Worm (Caenorhabditis elegans) whole organism, L3 larva: ENCODE measurements around the gene C27H5.6.

ENCODE experiments used
- R02D3.7 ChIP-seq: fragments of 150-350 bp; optimal IDR thresholded peaks from 2 replicates; lab custom pipeline; 2014; ENCODE audit warnings: missing biosample characterization, missing genetic modification characterization
- ZK546.5 ChIP-seq: sonication (generic microtip); optimal IDR thresholded peaks from 2 replicates; lab custom pipeline; 2017; ENCODE audit warnings: missing biosample characterization, missing genetic modification characterization
- ama-1 ChIP-seq: fragments of 150-350 bp; optimal IDR thresholded peaks from 2 replicates; lab custom pipeline; 2018
- ceh-16 ChIP-seq: sonication (generic microtip); optimal IDR thresholded peaks from 2 replicates; lab custom pipeline; 2017; ENCODE audit warnings: missing biosample characterization, missing genetic modification characterization
- egl-5 ChIP-seq: fragments of 150-350 bp; optimal IDR thresholded peaks from 2 replicates; lab custom pipeline; 2017; ENCODE audit warnings: missing biosample characterization, missing genetic modification reagents, missing genetic modification characterization, inconsistent platforms
- elt-1 ChIP-seq: fragments of 150-350 bp; optimal IDR thresholded peaks from 2 replicates; lab custom pipeline; 2014; ENCODE audit warnings: missing biosample characterization, missing genetic modification characterization
- elt-3 ChIP-seq, 3 experiments: fragments of 150-350 bp in 1 of 3; sonication (generic microtip) in 2 of 3; optimal IDR thresholded peaks; 2 replicates in 2 of 3; 4 replicates in 1 of 3; lab custom pipeline; 2014 to 2017; ENCODE audit warnings: missing biosample characterization in 3 of 3, missing genetic modification characterization in 3 of 3
- fkh-10 ChIP-seq: sonication (generic microtip); optimal IDR thresholded peaks from 2 replicates; lab custom pipeline; 2017; ENCODE audit warnings: missing biosample characterization, missing genetic modification reagents, missing genetic modification characterization
- fkh-2 ChIP-seq: fragments of 150-350 bp; optimal IDR thresholded peaks from 2 replicates; lab custom pipeline; 2014; ENCODE audit warnings: missing biosample characterization, missing genetic modification reagents, missing genetic modification characterization
- fos-1 ChIP-seq: fragments of 150-350 bp; optimal IDR thresholded peaks from 2 replicates; lab custom pipeline; 2014; ENCODE audit warnings: missing biosample characterization, missing genetic modification characterization
- jun-1 ChIP-seq: fragments of 150-350 bp; optimal IDR thresholded peaks from 2 replicates; lab custom pipeline; 2014; ENCODE audit warnings: missing biosample characterization, missing genetic modification reagents, missing genetic modification characterization
- lin-15B ChIP-seq: fragments of 150-350 bp; optimal IDR thresholded peaks from 2 replicates; lab custom pipeline; 2014; ENCODE audit warnings: missing biosample characterization, missing genetic modification characterization
- lin-39 ChIP-seq: fragments of 150-350 bp; optimal IDR thresholded peaks from 2 replicates; lab custom pipeline; 2018; ENCODE audit warnings: missing biosample characterization, missing genetic modification reagents, missing genetic modification characterization
- lsy-12 ChIP-seq: sonication (generic microtip); optimal IDR thresholded peaks from 2 replicates; lab custom pipeline; 2016; ENCODE audit warnings: mild to moderate bottlenecking, missing genetic modification characterization, missing compliant biosample characterization
- mdl-1 ChIP-seq: fragments of 150-350 bp; optimal IDR thresholded peaks from 2 replicates; lab custom pipeline; 2014; ENCODE audit warnings: missing biosample characterization, missing genetic modification characterization
- mml-1 ChIP-seq: fragments of 150-350 bp; sonication (generic microtip); optimal IDR thresholded peaks from 3 replicates; lab custom pipeline; 2014; ENCODE audit warnings: missing biosample characterization, missing genetic modification characterization
- nhr-11 ChIP-seq: fragments of 150-350 bp; optimal IDR thresholded peaks from 2 replicates; lab custom pipeline; 2014; ENCODE audit warnings: missing biosample characterization, missing genetic modification characterization
- nhr-12 ChIP-seq: fragments of 150-350 bp; optimal IDR thresholded peaks from 2 replicates; lab custom pipeline; 2014; ENCODE audit warnings: missing biosample characterization, missing genetic modification characterization
- nhr-23 ChIP-seq: fragments of 150-350 bp; optimal IDR thresholded peaks from 2 replicates; lab custom pipeline; 2014; ENCODE audit warnings: missing biosample characterization, missing genetic modification reagents, missing genetic modification characterization
- nhr-237 ChIP-seq: fragments of 150-350 bp; optimal IDR thresholded peaks from 2 replicates; lab custom pipeline; 2014; ENCODE audit warnings: missing biosample characterization, missing genetic modification characterization
- nhr-43 ChIP-seq: sonication (generic microtip); optimal IDR thresholded peaks from 2 replicates; lab custom pipeline; 2016; ENCODE audit warnings: mild to moderate bottlenecking, missing genetic modification characterization, missing compliant biosample characterization; ENCODE audit not compliant: poor library complexity, severe bottlenecking
- nhr-67 ChIP-seq: fragments of 150-350 bp; optimal IDR thresholded peaks from 2 replicates; lab custom pipeline; 2014; ENCODE audit warnings: missing biosample characterization, missing genetic modification characterization
- nhr-76 ChIP-seq: fragments of 150-350 bp; sonication (generic microtip); optimal IDR thresholded peaks from 5 replicates; lab custom pipeline; 2014; ENCODE audit warnings: missing biosample characterization, missing genetic modification characterization
- nhr-77 ChIP-seq: fragments of 150-350 bp; optimal IDR thresholded peaks from 2 replicates; lab custom pipeline; 2014; ENCODE audit warnings: missing biosample characterization, missing genetic modification characterization
- pha-4 ChIP-seq: fragments of 150-350 bp; optimal IDR thresholded peaks from 2 replicates; lab custom pipeline; 2014; ENCODE audit warnings: missing biosample characterization, missing genetic modification reagents, missing genetic modification characterization
- pqm-1 ChIP-seq: fragments of 150-350 bp; optimal IDR thresholded peaks from 2 replicates; lab custom pipeline; 2017; ENCODE audit warnings: missing biosample characterization, missing genetic modification characterization, inconsistent platforms
- sea-2 ChIP-seq: fragments of 150-350 bp; sonication (generic microtip); optimal IDR thresholded peaks from 4 replicates; lab custom pipeline; 2014; ENCODE audit warnings: missing biosample characterization, missing genetic modification reagents, missing genetic modification characterization
- skn-1 ChIP-seq: fragments of 150-350 bp; optimal IDR thresholded peaks from 2 replicates; lab custom pipeline; 2014; ENCODE audit warnings: missing biosample characterization, missing genetic modification characterization
- snpc-4 ChIP-seq: fragments of 150-350 bp; optimal IDR thresholded peaks from 2 replicates; lab custom pipeline; 2014; ENCODE audit warnings: missing biosample characterization, missing genetic modification characterization
- unc-39 ChIP-seq: sonication (generic microtip); optimal IDR thresholded peaks from 4 replicates; lab custom pipeline; 2017; ENCODE audit warnings: missing biosample characterization, missing genetic modification characterization
- unc-62 ChIP-seq: fragments of 150-350 bp; sonication (generic microtip); optimal IDR thresholded peaks from 4 replicates; lab custom pipeline; 2014; ENCODE audit warnings: missing biosample characterization, missing genetic modification reagents, missing genetic modification characterization
- zag-1 ChIP-seq: fragments of 150-350 bp; optimal IDR thresholded peaks from 2 replicates; lab custom pipeline; 2014; ENCODE audit warnings: missing biosample characterization, missing genetic modification characterization

The C27H5.6 gene

ce11 chrII:7225864-7226522 lies 39.0 kb upstream of the C27H5.6 start, which contains the start of gene clh-3:
Gene clh-3 (minus strand): TSS chrII:7225914.
- TF ChIP-seq sea-2 (GFP tag; lab: Kevin White, UChicago) (no peak), R02D3.7 (no peak), skn-1 (tag; lab: Kevin White, UChicago) (no peak), nhr-12 (tag; lab: Kevin White, UChicago) (no peak), mml-1 (tag; lab: Kevin White, UChicago) (no peak), jun-1 (tag; lab: Kevin White, UChicago) (no peak), pha-4 (no peak), unc-39 (tag; lab: Kevin White, UChicago) (no peak), fkh-2 (tag; lab: Kevin White, UChicago) (no peak), mdl-1 (tag; lab: Kevin White, UChicago) (no peak), ceh-16 (tag; lab: Kevin White, UChicago) (no peak), fkh-10 (no peak), unc-62 (GFP tag; lab: Kevin White, UChicago) (no peak), snpc-4 (no peak), nhr-76 (tag; lab: Kevin White, UChicago) (no peak), zag-1 (tag; lab: Kevin White, UChicago) (no peak), nhr-67 (tag; lab: Kevin White, UChicago) (no peak), lin-15B (tag; lab: Kevin White, UChicago) (no peak)
- TF ChIP-seq, all 47 proteins: peak for 0

- TF ChIP-seq ZK546.5 (no peak), pqm-1 (tag; lab: Kevin White, UChicago) (no peak), fkh-2 (tag; lab: Kevin White, UChicago) (no peak), nhr-11 (tag; lab: Kevin White, UChicago) (no peak), sea-2 (GFP tag; lab: Kevin White, UChicago) (no peak), zag-1 (tag; lab: Kevin White, UChicago) (no peak), nhr-237 (tag; lab: Kevin White, UChicago) (no peak), nhr-43 (tag; lab: Kevin White, UChicago) (no peak), nhr-67 (tag; lab: Kevin White, UChicago) (no peak), elt-3 (tag; optimal IDR thresholded peaks at IDR 0.05; lab: Kevin White, UChicago) (no peak), mml-1 (tag; lab: Kevin White, UChicago) (no peak), ama-1 (no peak), egl-5 (no peak)
Observed at ce11 chrII:7224074-7224473, 37.1 kb upstream of the C27H5.6 start.

ce11 chrII:7217047-7217446 lies 30.0 kb upstream of the C27H5.6 start, which contains the start of gene E04F6.10:
Gene E04F6.10 (minus strand): TSS chrII:7217147.
- TF ChIP-seq ZK546.5 (no peak), sea-2 (GFP tag; lab: Kevin White, UChicago) (no peak), nhr-43 (tag; lab: Kevin White, UChicago) (no peak), fkh-2 (tag; lab: Kevin White, UChicago) (no peak), pha-4 (no peak), nhr-23 (tag; lab: Kevin White, UChicago) (no peak), elt-1 (tag; lab: Kevin White, UChicago) (no peak), mml-1 (tag; lab: Kevin White, UChicago) (no peak), nhr-77 (tag; lab: Kevin White, UChicago) (no peak), nhr-67 (tag; lab: Kevin White, UChicago) (no peak), lsy-12 (no peak), mdl-1 (tag; lab: Kevin White, UChicago) (no peak)

ce11 chrII:7212059-7212458 lies 25.0 kb upstream of the C27H5.6 start, which contains the start of gene E04F6.9:
Gene E04F6.9 (minus strand): TSS chrII:7212159.
- TF ChIP-seq egl-5, result no peak
- TF ChIP-seq lin-39 (tag; lab: Kevin White, UChicago), result peak; percentile 1

ce11 chrII:7211280-7211679 lies 24.3 kb upstream of the C27H5.6 start, which contains the start of gene E04F6.8:
Gene E04F6.8 (minus strand): TSS chrII:7211380.
- TF ChIP-seq nhr-67 (tag; lab: Kevin White, UChicago), result no peak
- no peak for TF ChIP-seq nhr-11 (tag; lab: Kevin White, UChicago)
- TF ChIP-seq fkh-10, result no peak
- TF ChIP-seq ama-1, result no peak
- peak; percentile 82 for TF ChIP-seq egl-5
- TF ChIP-seq fos-1, result no peak
- TF ChIP-seq ZK546.5, result no peak
- TF ChIP-seq, all 47 proteins: peak for 1
